Worm (Caenorhabditis elegans) whole organism, L4 larva: ENCODE results near the gene fbxa-213.
A peak's percentile ranks its signal among the peaks of the same experiment; 100 is the strongest.

ENCODE experiments used
- F44E2.7 ChIP-seq: fragments of 200-800 bp; sonication (Bioruptor generic); IDR thresholded peaks from 2 replicates; pipeline ENCODE4 v2.1.2; 2022; ENCODE audit warnings: missing genetic modification characterization, missing compliant biosample characterization
- ZK337.2 ChIP-seq: fragments of 200-800 bp; sonication (Bioruptor generic); IDR thresholded peaks from 2 replicates; pipeline ENCODE4 v1.3.6; 2022; ENCODE audit warnings: missing genetic modification reagents, missing genetic modification characterization, missing compliant biosample characterization
- aha-1 ChIP-seq: fragments of 150-350 bp; peaks from one replicate; lab custom pipeline; 2014; ENCODE audit warnings: missing biosample characterization, missing genetic modification characterization
- attf-4 ChIP-seq: sonication (generic microtip); optimal IDR thresholded peaks from 3 replicates; lab custom pipeline; 2017; ENCODE audit warnings: missing biosample characterization, missing genetic modification characterization
- ceh-20 ChIP-seq: fragments of 200-800 bp; sonication (Bioruptor generic); IDR thresholded peaks from 2 replicates; pipeline ENCODE4 v1.3.6; 2022; ENCODE audit warnings: missing genetic modification reagents, missing genetic modification characterization, missing compliant biosample characterization
- ceh-28 ChIP-seq: fragments of 150-350 bp; optimal IDR thresholded peaks from 2 replicates; lab custom pipeline; 2014; ENCODE audit warnings: missing biosample characterization, missing genetic modification reagents, missing genetic modification characterization
- ceh-44 ChIP-seq: fragments of 200-800 bp; sonication (Bioruptor generic); IDR thresholded peaks from 2 replicates; pipeline ENCODE4 v1.3.6; 2022; ENCODE audit warnings: missing genetic modification reagents, missing genetic modification characterization, missing compliant biosample characterization
- ceh-82 ChIP-seq: sonication (generic microtip); optimal IDR thresholded peaks from 2 replicates; lab custom pipeline; 2017; ENCODE audit warnings: missing biosample characterization, missing genetic modification characterization
- cey-2 ChIP-seq: sonication (generic microtip); optimal IDR thresholded peaks from 3 replicates; lab custom pipeline; 2017; ENCODE audit warnings: missing genetic modification characterization, mild to moderate bottlenecking, missing compliant biosample characterization, antibody characterized with exemption, borderline replicate concordance; ENCODE audit not compliant: insufficient read depth
- ctbp-1 ChIP-seq: fragments of 200-800 bp; sonication (Bioruptor generic); IDR thresholded peaks from 2 replicates; pipeline ENCODE4 v1.3.6; 2022; ENCODE audit warnings: missing genetic modification reagents, missing genetic modification characterization, missing compliant biosample characterization
- daf-16 ChIP-seq, 3 experiments: sonication (generic microtip); optimal IDR thresholded peaks; 2 replicates each; lab custom pipeline; 2016 to 2017; ENCODE audit warnings: missing genetic modification characterization in 3 of 3, missing genetic modification reagents in 3 of 3, mild to moderate bottlenecking in 2 of 3, missing compliant biosample characterization in 2 of 3, missing biosample characterization in 1 of 3, moderate library complexity in 1 of 3
- daf-8 ChIP-seq: fragments of 200-800 bp; sonication (Bioruptor generic); IDR thresholded peaks from 2 replicates; pipeline ENCODE4 v1.3.6; 2022; ENCODE audit warnings: missing genetic modification characterization, missing compliant biosample characterization
- dmd-6 ChIP-seq: fragments of 200-800 bp; sonication (Bioruptor generic); IDR thresholded peaks from 2 replicates; pipeline ENCODE4 v1.3.6; 2022; ENCODE audit warnings: missing genetic modification reagents, missing genetic modification characterization, missing compliant biosample characterization
- dpl-1 ChIP-seq: fragments of 150-350 bp; optimal IDR thresholded peaks from 2 replicates; lab custom pipeline; 2014; ENCODE audit warnings: missing biosample characterization, missing genetic modification reagents, missing genetic modification characterization
- duxl-1 ChIP-seq: sonication (generic microtip); optimal IDR thresholded peaks from 2 replicates; lab custom pipeline; 2016; ENCODE audit warnings: mild to moderate bottlenecking, missing genetic modification characterization, moderate library complexity, missing compliant biosample characterization; ENCODE audit not compliant: poor library complexity
- dve-1 ChIP-seq: sonication (generic microtip); optimal IDR thresholded peaks from 2 replicates; lab custom pipeline; 2017; ENCODE audit warnings: antibody characterized with exemption, mild to moderate bottlenecking, missing genetic modification characterization, missing compliant biosample characterization; ENCODE audit not compliant: insufficient read depth
- egl-27 ChIP-seq: sonication (generic microtip); optimal IDR thresholded peaks from 3 replicates; lab custom pipeline; 2017; ENCODE audit warnings: missing biosample characterization, missing genetic modification reagents, missing genetic modification characterization
- fkh-10 ChIP-seq: fragments of 150-350 bp; optimal IDR thresholded peaks from 2 replicates; lab custom pipeline; 2014; ENCODE audit warnings: missing biosample characterization, missing genetic modification reagents, missing genetic modification characterization
- fos-1 ChIP-seq: fragments of 150-350 bp; optimal IDR thresholded peaks from 2 replicates; lab custom pipeline; 2014; ENCODE audit warnings: missing biosample characterization, missing genetic modification characterization
- hif-1 ChIP-seq, 2 experiments: sonication (generic microtip); optimal IDR thresholded peaks; 2 replicates each; lab custom pipeline; 2016 to 2017; ENCODE audit warnings: missing compliant biosample characterization in 2 of 2, missing genetic modification characterization in 2 of 2, missing genetic modification reagents in 2 of 2, missing genotype in 2 of 2, mild to moderate bottlenecking in 1 of 2
- hlh-11 ChIP-seq: fragments of 200-800 bp; sonication (Bioruptor generic); optimal IDR thresholded peaks from 2 replicates; lab custom pipeline; 2018; ENCODE audit warnings: mild to moderate bottlenecking, missing genetic modification characterization, missing compliant biosample characterization
- hlh-30 ChIP-seq: sonication (generic microtip); optimal IDR thresholded peaks from 2 replicates; lab custom pipeline; 2017; ENCODE audit warnings: antibody characterized with exemption, mild to moderate bottlenecking, missing genetic modification characterization, missing compliant biosample characterization; ENCODE audit not compliant: insufficient read depth
- lim-7 ChIP-seq: fragments of 200-800 bp; sonication (Bioruptor generic); IDR thresholded peaks from 2 replicates; pipeline ENCODE4 v1.3.6; 2022; ENCODE audit warnings: missing genetic modification characterization, missing compliant biosample characterization
- lin-1 ChIP-seq: fragments of 200-800 bp; sonication (Bioruptor generic); IDR thresholded peaks from 2 replicates; pipeline ENCODE4 v1.3.6; 2022; ENCODE audit warnings: missing genetic modification reagents, missing genetic modification characterization, missing compliant biosample characterization
- lin-29 ChIP-seq: fragments of 200-800 bp; sonication (Bioruptor generic); IDR thresholded peaks from 2 replicates; pipeline ENCODE4 v1.3.6; 2022; ENCODE audit warnings: missing genetic modification reagents, missing genetic modification characterization, missing compliant biosample characterization
- mdl-1 ChIP-seq, 2 experiments: fragments of 150-350 bp in 1 of 2; sonication (generic microtip) in 1 of 2; optimal IDR thresholded peaks; 2 replicates each; lab custom pipeline; 2014 to 2017; ENCODE audit warnings: missing biosample characterization in 2 of 2, missing genetic modification characterization in 2 of 2
- nhr-10 ChIP-seq: fragments of 150-350 bp; optimal IDR thresholded peaks from 2 replicates; lab custom pipeline; 2014; ENCODE audit warnings: missing biosample characterization, missing genetic modification characterization
- nhr-237 ChIP-seq: sonication (generic microtip); optimal IDR thresholded peaks from 2 replicates; lab custom pipeline; 2017; ENCODE audit warnings: missing biosample characterization, missing genetic modification characterization
- nhr-28 ChIP-seq: fragments of 150-350 bp; optimal IDR thresholded peaks from 2 replicates; lab custom pipeline; 2014; ENCODE audit warnings: missing biosample characterization, missing genetic modification characterization
- nhr-41 ChIP-seq: fragments of 200-800 bp; sonication (Bioruptor generic); IDR thresholded peaks from 2 replicates; pipeline ENCODE4 v1.3.6; 2022; ENCODE audit warnings: missing genetic modification reagents, missing genetic modification characterization, missing compliant biosample characterization
- nhr-6 ChIP-seq: fragments of 150-350 bp; optimal IDR thresholded peaks from 2 replicates; lab custom pipeline; 2014; ENCODE audit warnings: missing biosample characterization, missing genetic modification characterization
- php-3 ChIP-seq: fragments of 200-800 bp; sonication (Bioruptor generic); IDR thresholded peaks from 2 replicates; pipeline ENCODE4 v1.3.6; 2022; ENCODE audit warnings: missing genetic modification reagents, missing genetic modification characterization, missing compliant biosample characterization
- rbr-2 ChIP-seq: sonication (generic microtip); optimal IDR thresholded peaks from 2 replicates; lab custom pipeline; 2016; ENCODE audit warnings: missing genotype, missing genetic modification characterization, missing compliant biosample characterization
- sdz-12 ChIP-seq: fragments of 200-800 bp; sonication (Bioruptor generic); optimal IDR thresholded peaks from 2 replicates; lab custom pipeline; 2018; ENCODE audit warnings: mild to moderate bottlenecking, missing genetic modification characterization, missing compliant biosample characterization
- unc-130 ChIP-seq: sonication (generic microtip); optimal IDR thresholded peaks from 2 replicates; lab custom pipeline; 2016; ENCODE audit warnings: missing genetic modification reagents, missing genetic modification characterization, missing compliant biosample characterization
- unc-62 ChIP-seq, 3 experiments: fragments of 150-350 bp in 1 of 3; sonication (generic microtip); optimal IDR thresholded peaks in 2 of 3; peaks in 1 of 3; 1 replicate in 1 of 3; 2 replicates in 2 of 3; lab custom pipeline; 2014 to 2017; ENCODE audit warnings: missing biosample characterization in 3 of 3, missing genetic modification characterization in 3 of 3, missing genetic modification reagents in 3 of 3, missing genotype in 1 of 3
- vab-7 ChIP-seq: fragments of 200-800 bp; sonication (Bioruptor generic); IDR thresholded peaks from 2 replicates; pipeline ENCODE4 v1.3.6; 2022; ENCODE audit warnings: missing genetic modification reagents, missing genetic modification characterization, missing compliant biosample characterization
- zag-1 ChIP-seq: fragments of 150-350 bp; optimal IDR thresholded peaks from 2 replicates; lab custom pipeline; 2014; ENCODE audit warnings: missing biosample characterization, missing genetic modification characterization
- zfp-2 ChIP-seq: sonication (generic microtip); optimal IDR thresholded peaks from 2 replicates; lab custom pipeline; 2016; ENCODE audit warnings: mild to moderate bottlenecking, missing genetic modification characterization, missing compliant biosample characterization
- zfp-3 ChIP-seq: fragments of 200-800 bp; sonication (Bioruptor generic); conservative IDR thresholded peaks from 2 replicates; pipeline ENCODE4 v1.3.6; 2022; ENCODE audit warnings: missing genetic modification reagents, missing genetic modification characterization, missing compliant biosample characterization
- zip-11 ChIP-seq: fragments of 200-800 bp; sonication (Bioruptor generic); IDR thresholded peaks from 2 replicates; pipeline ENCODE4 v1.3.6; 2022; ENCODE audit warnings: missing genetic modification characterization, missing compliant biosample characterization

The fbxa-213 gene

DNA sequence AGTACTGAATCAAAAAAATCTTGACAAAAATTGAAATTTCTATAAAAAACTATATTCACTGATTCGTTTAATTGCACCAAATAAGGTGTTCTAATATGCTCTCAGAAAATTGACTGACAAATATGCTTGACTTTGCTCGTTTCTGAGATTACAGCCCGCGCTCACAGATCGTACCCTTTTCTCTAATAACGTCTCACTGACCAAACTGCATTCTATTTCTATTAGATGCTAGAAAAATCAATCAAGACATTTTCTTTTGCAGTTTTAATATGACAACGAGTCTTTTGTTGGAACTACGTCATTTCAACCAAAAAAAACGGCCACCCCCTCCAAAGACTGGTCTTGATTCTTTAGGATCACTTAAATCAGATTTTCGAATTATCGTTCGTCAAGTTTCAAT is 14.0 kb upstream of the fbxa-213 start, which contains the start of gene clec-247:
Gene clec-247, plus strand, starts transcription at position 301 of the 400 bp plus-strand sequence.
- TF ChIP-seq rbr-2 (no peak), zip-11 (GFP tag; lab: Robert Waterston, UW) (no peak), lin-1 (no peak), vab-7 (GFP tag; lab: Robert Waterston, UW) (no peak)

DNA sequence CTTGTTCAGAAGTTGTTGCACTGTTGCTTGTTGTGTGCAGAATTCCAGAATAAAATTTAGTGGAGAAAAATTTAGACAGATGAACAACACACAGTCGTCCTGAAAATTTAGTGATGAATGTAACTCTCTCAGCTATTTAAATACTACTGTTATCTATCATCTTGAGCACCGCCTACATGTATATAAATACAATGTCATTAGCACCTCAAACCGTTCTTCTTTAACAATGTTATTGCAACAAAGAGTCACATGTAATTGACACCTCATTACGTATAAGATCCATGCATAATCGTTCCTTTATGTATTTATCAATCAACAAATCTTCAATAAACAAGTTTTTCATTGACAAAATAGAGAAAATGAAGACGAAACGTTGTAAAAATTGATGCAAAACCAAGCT is 12.1 kb upstream of the fbxa-213 start, which contains the start of gene Y51A2A.16:
Gene Y51A2A.16, minus strand, starts transcription at position 101 of the 400 bp plus-strand sequence.
- no peak for TF ChIP-seq zag-1 (tag; lab: Kevin White, UChicago)
- TF ChIP-seq hif-1 (tag; optimal IDR thresholded peaks at IDR 0.05; lab: Kevin White, UChicago) = no peak
- no peak for TF ChIP-seq ZK337.2 (GFP tag; lab: Robert Waterston, UW)
- TF ChIP-seq ceh-28 (tag; lab: Kevin White, UChicago) = no peak
- TF ChIP-seq lin-1 = no peak
- TF ChIP-seq mdl-1 (tag; optimal IDR thresholded peaks at IDR 0.05; lab: Kevin White, UChicago) = no peak
- no peak for TF ChIP-seq dpl-1 (GFP tag; lab: Kevin White, UChicago)
- TF ChIP-seq unc-130 = no peak
- TF ChIP-seq lin-29 (GFP tag; lab: Robert Waterston, UW) = no peak
- TF ChIP-seq duxl-1 (tag; lab: Kevin White, UChicago) = no peak

DNA sequence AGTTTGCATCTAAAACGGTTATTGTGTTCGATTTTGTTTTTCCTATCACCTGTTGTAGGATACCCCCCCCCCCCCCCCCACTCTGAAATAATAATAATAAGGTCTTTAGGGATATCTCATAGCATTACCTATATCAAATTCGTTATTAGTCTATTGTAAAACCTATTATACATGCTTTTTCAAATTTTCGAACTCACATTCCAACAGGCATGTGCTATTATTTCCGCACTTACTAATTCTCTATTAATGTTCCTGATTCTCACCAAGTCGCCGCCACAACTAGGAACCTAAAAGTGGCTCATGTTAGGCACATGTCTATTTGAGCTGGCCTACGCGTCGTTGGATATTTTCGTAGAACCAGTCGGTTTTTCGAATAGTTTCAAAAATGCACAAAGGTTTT is 1.8 kb upstream of the fbxa-213 start, which contains the start of gene Y37H2C.4:
Gene Y37H2C.4, plus strand, starts transcription at position 301 of the 400 bp plus-strand sequence.
- TF ChIP-seq lim-7 (GFP tag; lab: Robert Waterston, UW) (no peak), ceh-82 (tag; lab: Kevin White, UChicago) (no peak), ctbp-1 (GFP tag; lab: Robert Waterston, UW) (no peak), lin-29 (GFP tag; lab: Robert Waterston, UW) (no peak), nhr-41 (no peak), daf-8 (GFP tag; lab: Robert Waterston, UW) (no peak), fkh-10 (no peak), sdz-12 (GFP tag; lab: Kevin White, UChicago) (no peak), ceh-28 (tag; lab: Kevin White, UChicago) (no peak), egl-27 (tag; lab: Kevin White, UChicago) (no peak), nhr-237 (tag; lab: Kevin White, UChicago) (no peak)

DNA sequence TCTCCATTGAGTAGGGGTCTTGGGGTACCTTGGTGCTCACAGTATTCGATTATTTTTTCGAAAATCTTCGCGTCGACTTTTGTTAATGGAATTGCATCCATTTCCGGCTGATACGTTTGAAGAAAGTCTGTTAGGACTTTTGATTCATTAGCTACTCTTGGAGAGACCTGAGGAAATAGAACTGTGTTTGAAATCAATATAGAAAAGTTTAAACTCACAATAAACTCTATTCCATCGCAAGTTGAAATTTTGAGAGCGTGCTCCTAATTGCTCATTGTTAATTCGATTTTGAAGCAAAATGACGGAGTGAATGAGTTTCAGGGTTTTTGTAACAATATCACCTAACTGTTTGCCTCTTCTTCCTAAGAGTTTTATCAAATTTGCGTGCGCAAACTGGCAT is 1.2 kb upstream of the fbxa-213 start, which contains the start of gene skr-6:
Gene skr-6, minus strand, starts transcription at position 101 of the 400 bp plus-strand sequence.
- TF ChIP-seq hlh-30 (tag; lab: Kevin White, UChicago) = no peak
- no peak for TF ChIP-seq F44E2.7 (GFP tag; lab: Robert Waterston, UW)
- no peak for TF ChIP-seq nhr-10 (tag; lab: Kevin White, UChicago)
- TF ChIP-seq ceh-20 = no peak
- TF ChIP-seq zfp-2 (tag; lab: Kevin White, UChicago) = no peak
- TF ChIP-seq dmd-6 (GFP tag; lab: Robert Waterston, UW) = no peak
- TF ChIP-seq fos-1 (tag; lab: Kevin White, UChicago) = no peak
- no peak for TF ChIP-seq attf-4 (tag; lab: Kevin White, UChicago)
- no peak for TF ChIP-seq cey-2 (tag; lab: Kevin White, UChicago)

DNA sequence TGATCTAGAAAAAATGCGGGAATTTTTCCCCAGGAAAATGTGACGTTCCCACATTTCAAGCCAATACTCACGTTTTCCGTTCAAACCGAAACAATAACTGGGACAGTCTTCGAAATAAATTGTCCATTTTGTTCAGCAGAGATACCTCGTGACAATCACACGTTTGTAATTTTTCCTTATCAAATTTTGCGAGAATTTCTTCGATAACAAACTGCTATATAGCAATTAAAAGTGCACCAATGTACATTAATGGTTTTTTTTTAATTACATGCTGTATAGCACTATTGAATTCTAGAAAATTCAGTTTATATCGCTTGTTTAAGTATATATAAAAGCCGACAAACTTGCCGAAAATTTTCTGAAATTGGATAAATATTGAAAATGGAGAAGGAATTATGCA is 2.4 kb downstream of the fbxa-213 start, which contains the start of gene R10E8.6:
Gene R10E8.6, minus strand, starts transcription at position 154 of the 400 bp plus-strand sequence.
- TF ChIP-seq aha-1 (tag; lab: Kevin White, UChicago) (peak; percentile 79), daf-16 (GFP tag; optimal IDR thresholded peaks at IDR 0.05; lab: Kevin White, UChicago) (no peak), daf-16 (tag; optimal IDR thresholded peaks at IDR 0.05; lab: Kevin White, UChicago) (peak; percentile 33), ceh-44 (GFP tag; lab: Robert Waterston, UW) (no peak), nhr-28 (tag; lab: Kevin White, UChicago) (peak; percentile 35), ctbp-1 (GFP tag; lab: Robert Waterston, UW) (no peak), unc-62 (GFP tag; optimal IDR thresholded peaks at IDR 0.05 in 1 of 2; lab: Kevin White, UChicago) (no peak), unc-62 (tag; optimal IDR thresholded peaks at IDR 0.05; lab: Kevin White, UChicago) (no peak), zfp-3 (GFP tag; lab: Robert Waterston, UW) (no peak), dmd-6 (GFP tag; lab: Robert Waterston, UW) (peak; percentile 45), dve-1 (tag; lab: Kevin White, UChicago) (peak; percentile 57), nhr-6 (no peak), hlh-11 (tag; lab: Kevin White, UChicago) (peak; percentile 63), zip-11 (GFP tag; lab: Robert Waterston, UW) (no peak), php-3 (GFP tag; lab: Robert Waterston, UW) (peak; percentile 93), attf-4 (tag; lab: Kevin White, UChicago) (no peak), mdl-1 (tag; optimal IDR thresholded peaks at IDR 0.05; lab: Kevin White, UChicago) (no peak)
